Worm (Caenorhabditis elegans) whole organism, young adult: Measurements from ENCODE around the gene efn-2.

Experiments
- B0336.3 ChIP-seq: fragments of 200-800 bp; sonication (Bioruptor generic); IDR thresholded peaks from 2 replicates; pipeline ENCODE4 v1.3.6; 2022; ENCODE audit warnings: missing genetic modification characterization, missing compliant biosample characterization
- bed-2 ChIP-seq: fragments of 200-800 bp; sonication (Bioruptor generic); IDR thresholded peaks from 2 replicates; pipeline ENCODE4 v1.3.6; 2022; ENCODE audit warnings: missing genetic modification reagents, missing genetic modification characterization, missing compliant biosample characterization
- egrh-3 ChIP-seq: fragments of 200-800 bp; sonication (Bioruptor generic); IDR thresholded peaks from 2 replicates; pipeline ENCODE4 v1.3.6; 2022; ENCODE audit warnings: missing genetic modification reagents, missing genetic modification characterization, missing compliant biosample characterization
- ets-4 ChIP-seq: fragments of 200-800 bp; sonication (Bioruptor generic); optimal IDR thresholded peaks from 2 replicates; lab custom pipeline; 2018; ENCODE audit warnings: mild to moderate bottlenecking, missing genetic modification characterization, missing compliant biosample characterization
- hrde-1 ChIP-seq: sonication (generic microtip); optimal IDR thresholded peaks from 2 replicates; lab custom pipeline; 2016; ENCODE audit warnings: missing genetic modification characterization, mild to moderate bottlenecking, missing compliant biosample characterization, moderate library complexity, missing genotype, missing genetic modification reagents, borderline replicate concordance
- let-607 ChIP-seq, 2 experiments: fragments of 200-800 bp in 1 of 2; sonication (Bioruptor generic) in 1 of 2; sonication (generic microtip) in 1 of 2; optimal IDR thresholded peaks; 2 replicates each; lab custom pipeline; 2016 to 2018; ENCODE audit warnings: mild to moderate bottlenecking in 2 of 2, missing compliant biosample characterization in 2 of 2, missing genetic modification characterization in 2 of 2, moderate library complexity in 2 of 2, missing genotype in 1 of 2
- unc-130 ChIP-seq: sonication (generic microtip); optimal IDR thresholded peaks from 2 replicates; lab custom pipeline; 2016; ENCODE audit warnings: missing genetic modification reagents, missing genetic modification characterization, missing compliant biosample characterization

ce11 chrIV:10561605-10562004 lies 14.5 kb upstream of the efn-2 start, which contains the start of gene him-8:
- TF ChIP-seq B0336.3 (no peak), hrde-1 (tag; lab: Kevin White, UChicago) (no peak), unc-130 (GFP tag; lab: Kevin White, UChicago) (no peak), ets-4 (GFP tag; lab: Kevin White, UChicago) (no peak), let-607 (tag; optimal IDR thresholded peaks at IDR 0.05; lab: Kevin White, UChicago) (no peak), egrh-3 (GFP tag; lab: Robert Waterston, UW) (no peak), bed-2 (GFP tag; lab: Robert Waterston, UW) (no peak)
